Worm (Caenorhabditis elegans): ENCODE data around the gene C35A5.11.

Gene C35A5.11

ce11 chrV:10516702-10517101 is 13.8 kb upstream of the C35A5.11 start:
- TF ChIP-seq unc-39 (tag; optimal IDR thresholded peaks at IDR 0.05) (no peak), mab-5 (tag; optimal IDR thresholded peaks at IDR 0.05) (no peak), nhr-12 (tag; optimal IDR thresholded peaks at IDR 0.05) (no peak)

ce11 chrV:10514271-10514670 is 11.4 kb upstream of the C35A5.11 start, which contains the start of gene dmsr-8:
dmsr-8 (minus strand) TSS chrV:10514371.
- no peak for TF ChIP-seq nhr-11 (tag; optimal IDR thresholded peaks at IDR 0.05)
- no peak for TF ChIP-seq nhr-77 (tag; optimal IDR thresholded peaks at IDR 0.05)
- TF ChIP-seq mbf-1 (tag; optimal IDR thresholded peaks at IDR 0.05): no peak

- peak; percentile 34 for TF ChIP-seq nhr-25 (tag; optimal IDR thresholded peaks at IDR 0.05)
- peak; percentile 99 for TF ChIP-seq nhr-129 (tag; optimal IDR thresholded peaks at IDR 0.05)
- TF ChIP-seq gmeb-1 (tag; optimal IDR thresholded peaks at IDR 0.05): no peak
- no peak for TF ChIP-seq ztf-4 (tag; optimal IDR thresholded peaks at IDR 0.05)
- TF ChIP-seq elt-3 (tag; optimal IDR thresholded peaks at IDR 0.05): no peak
Observed at ce11 chrV:10508855-10509254, 5.9 kb upstream of the C35A5.11 start, which contains the start of gene C35A5.6. C35A5.6 (plus strand) TSS chrV:10509137.

DNA sequence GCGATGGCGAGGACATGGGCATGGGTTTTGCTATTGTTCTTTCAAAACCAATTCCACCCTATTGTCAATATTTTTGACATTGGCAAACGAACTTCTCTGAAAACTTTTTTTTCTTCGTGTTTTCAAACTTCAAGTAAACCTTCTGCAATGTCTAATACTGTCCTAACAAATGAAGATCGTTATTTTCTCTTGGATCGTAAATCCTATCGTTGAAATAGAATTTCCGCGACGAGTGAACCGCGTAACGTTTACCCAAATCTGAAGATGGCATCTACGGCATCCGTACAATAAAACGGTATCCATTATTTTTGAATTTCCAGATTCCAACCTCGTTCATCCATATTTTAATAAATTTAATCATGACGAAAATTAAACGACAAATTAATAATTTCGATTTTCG is 2.6 kb upstream of the C35A5.11 start, which contains the start of gene C35A5.5:
Gene C35A5.5, plus strand, starts transcription at position 301 of the 400 bp plus-strand sequence.
- TF ChIP-seq nhr-77 (tag; optimal IDR thresholded peaks at IDR 0.05) (no peak), alr-1 (tag; optimal IDR thresholded peaks at IDR 0.05) (no peak), mab-5 (tag; optimal IDR thresholded peaks at IDR 0.05) (no peak), nhr-12 (tag; optimal IDR thresholded peaks at IDR 0.05) (no peak), sma-3 (GFP tag; optimal IDR thresholded peaks at IDR 0.05) (no peak), mdl-1 (tag; optimal IDR thresholded peaks at IDR 0.05) (no peak), lsy-2 (tag; optimal IDR thresholded peaks at IDR 0.05) (no peak), peb-1 (tag; optimal IDR thresholded peaks at IDR 0.05) (no peak), nhr-10 (tag; optimal IDR thresholded peaks at IDR 0.05) (no peak), blmp-1 (tag; optimal IDR thresholded peaks at IDR 0.05; ENCODE audit: insufficient read depth) (no peak), egl-27 (tag; optimal IDR thresholded peaks at IDR 0.05) (no peak), elt-1 (tag; optimal IDR thresholded peaks at IDR 0.05) (no peak)

- TF ChIP-seq peb-1 (tag; optimal IDR thresholded peaks at IDR 0.05) (no peak), skn-1 (tag; optimal IDR thresholded peaks at IDR 0.05) (no peak), nhr-21 (tag; optimal IDR thresholded peaks at IDR 0.05) (no peak), nhr-12 (tag; optimal IDR thresholded peaks at IDR 0.05) (no peak), mab-5 (tag; optimal IDR thresholded peaks at IDR 0.05) (no peak), egl-27 (tag; optimal IDR thresholded peaks at IDR 0.05) (no peak), nhr-10 (tag; optimal IDR thresholded peaks at IDR 0.05) (no peak), ZK546.5 (tag; optimal IDR thresholded peaks at IDR 0.05) (no peak), sma-3 (GFP tag; optimal IDR thresholded peaks at IDR 0.05) (no peak)
Observed at ce11 chrV:10503893-10504292, 982 bp upstream of the C35A5.11 start, which contains the start of gene C35A5.10. C35A5.10 (plus strand) TSS chrV:10504193.

- TF ChIP-seq peb-1 (tag; optimal IDR thresholded peaks at IDR 0.05): no peak
- TF ChIP-seq unc-62 (GFP tag; optimal IDR thresholded peaks at IDR 0.05): no peak
- TF ChIP-seq nhr-23 (tag; optimal IDR thresholded peaks at IDR 0.05): no peak
Observed at ce11 chrV:10501295-10501694, 1.6 kb downstream of the C35A5.11 start, which contains the start of gene C35A5.3. C35A5.3 (minus strand) TSS chrV:10501395.

DNA sequence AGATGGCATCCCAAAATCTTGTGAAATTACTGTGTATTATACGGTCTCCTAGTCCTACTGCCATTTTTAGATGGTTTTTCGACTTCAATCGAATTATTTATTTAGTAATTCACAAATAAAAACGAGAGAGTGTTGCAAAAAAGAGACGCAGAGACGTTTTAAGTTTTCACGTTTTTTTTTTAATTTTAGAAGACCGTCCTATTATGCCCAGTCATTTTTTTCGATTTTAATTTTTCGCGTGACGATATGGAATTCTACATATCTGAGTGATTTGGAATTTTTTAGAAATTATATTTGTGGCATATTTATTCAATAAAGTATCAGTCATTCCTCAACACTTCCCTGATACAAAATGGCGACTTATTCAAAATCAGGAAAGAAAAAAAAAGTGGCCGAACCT is 6.2 kb downstream of the C35A5.11 start, which contains the start of gene C35A5.4:
Gene C35A5.4, plus strand, starts transcription at position 301 of the 400 bp plus-strand sequence.
- TF ChIP-seq nhr-23 (tag; optimal IDR thresholded peaks at IDR 0.05) (no peak), elt-3 (tag; optimal IDR thresholded peaks at IDR 0.05) (no peak), nhr-25 (tag; optimal IDR thresholded peaks at IDR 0.05) (no peak), gmeb-1 (tag; optimal IDR thresholded peaks at IDR 0.05) (no peak), fos-1 (tag; optimal IDR thresholded peaks at IDR 0.05) (no peak), unc-39 (tag; optimal IDR thresholded peaks at IDR 0.05) (no peak), mdl-1 (tag; optimal IDR thresholded peaks at IDR 0.05) (no peak), nhr-6 (tag; optimal IDR thresholded peaks at IDR 0.05) (no peak), nhr-237 (tag; optimal IDR thresholded peaks at IDR 0.05) (no peak), egl-27 (tag; optimal IDR thresholded peaks at IDR 0.05) (no peak), R02D3.7 (tag; optimal IDR thresholded peaks at IDR 0.05) (no peak), nhr-21 (tag; optimal IDR thresholded peaks at IDR 0.05) (no peak), unc-55 (GFP tag; optimal IDR thresholded peaks at IDR 0.05) (no peak)

Measured in whole organism, L2 larva.